Worm (Caenorhabditis elegans): ENCODE results near the gene D1014.6.

DNA sequence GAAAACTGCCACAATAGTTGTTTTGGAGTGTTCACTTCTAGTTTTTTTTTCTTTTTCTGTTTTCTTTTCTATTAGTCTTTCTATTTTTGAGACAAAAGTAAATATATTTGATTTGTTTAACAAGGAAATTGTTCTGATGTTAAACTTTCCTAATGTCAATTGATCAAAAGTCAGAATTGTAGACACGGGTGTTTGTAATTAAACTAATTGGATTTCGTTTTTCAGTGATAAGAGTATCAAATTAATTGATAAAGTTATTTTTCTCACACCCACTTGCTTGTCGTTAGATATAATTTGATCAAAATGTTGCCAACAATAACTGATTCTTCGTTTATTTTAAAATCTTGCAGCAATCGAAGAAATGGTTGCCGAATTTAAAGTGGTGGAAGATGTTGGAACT, 42.2 kb downstream of the D1014.6 start:
- TF ChIP-seq unc-62 (GFP tag; optimal IDR thresholded peaks at IDR 0.05) (no peak), sox-4 (tag; optimal IDR thresholded peaks at IDR 0.05) (no peak), elt-2 (tag; optimal IDR thresholded peaks at IDR 0.05) (no peak), nhr-28 (tag; optimal IDR thresholded peaks at IDR 0.05) (no peak), ztf-11 (tag; optimal IDR thresholded peaks at IDR 0.05) (no peak), lsy-2 (tag; optimal IDR thresholded peaks at IDR 0.05) (no peak)
